Fruit fly (Drosophila melanogaster): ENCODE results near the gene CG12713.

The CG12713 gene

DNA sequence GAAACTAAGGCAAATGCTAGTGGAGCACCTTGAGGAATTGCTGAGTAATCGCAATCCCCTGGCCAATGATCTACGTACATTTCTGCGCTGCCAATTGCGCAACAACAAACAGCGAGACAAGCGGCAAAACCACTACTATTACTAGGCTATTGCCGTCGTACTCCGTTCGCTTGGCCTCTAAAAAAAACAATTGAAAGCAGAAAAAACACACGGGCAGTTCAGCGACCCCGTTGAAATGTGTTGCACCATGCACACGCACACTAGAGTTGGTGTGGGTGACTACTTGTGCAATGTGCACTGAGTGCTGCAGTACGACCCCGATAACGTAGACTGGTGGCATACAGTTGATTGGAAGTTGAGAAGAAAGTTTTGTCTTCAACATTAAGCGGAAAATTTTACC lies 7.7 kb upstream of the CG12713 start (continued):
- TF ChIP-seq Mrtf (GFP tag; IDR thresholded peaks at IDR 0.05) (no peak), Dip2 (GFP tag; IDR thresholded peaks at IDR 0.05) (no peak), chinmo (GFP tag; IDR thresholded peaks at IDR 0.05; ENCODE audit: partially characterized antibody) (0 out of 4 replicates have a peak, but pooled peaks have one; percentile 80), CrebB (tag; optimal IDR thresholded peaks at IDR 0.05) (no peak), wor (GFP tag; IDR thresholded peaks at IDR 0.05) (no peak), sens-2 (GFP tag; IDR thresholded peaks at IDR 0.05) (no peak), Drgx (GFP tag; IDR thresholded peaks at IDR 0.05) (peak; percentile 57), sens (GFP tag) (peak; percentile 24), sc (optimal IDR thresholded peaks at IDR 0.05) (no peak), sc (GFP tag; optimal IDR thresholded peaks at IDR 0.05) (no peak), CG17802 (tag; optimal IDR thresholded peaks at IDR 0.05) (no peak), dmrt99B (tag; optimal IDR thresholded peaks at IDR 0.05) (no peak), gt (GFP tag; IDR thresholded peaks at IDR 0.05) (no peak), CG31388 (GFP tag; optimal IDR thresholded peaks at IDR 0.05) (no peak), CG10274 (GFP tag; optimal IDR thresholded peaks at IDR 0.05) (no peak), nerfin-2 (GFP tag; IDR thresholded peaks at IDR 0.05; ENCODE audit: partially characterized antibody) (no peak), CG14050 (GFP tag; IDR thresholded peaks at IDR 0.05) (no peak), CG15479 (GFP tag; optimal IDR thresholded peaks at IDR 0.05) (peak; percentile 68), CG2199 (GFP tag; IDR thresholded peaks at IDR 0.05) (peak; percentile 89; the same call in 2 of the 3 replicates), D19B (GFP tag; optimal IDR thresholded peaks at IDR 0.05) (no peak), bbx (GFP tag; IDR thresholded peaks at IDR 0.05; ENCODE audit: partially characterized antibody) (no peak), nerfin-1 (tag; optimal IDR thresholded peaks at IDR 0.05) (no peak), CTCF (GFP tag; optimal IDR thresholded peaks at IDR 0.05) (no peak), repo (GFP tag; optimal IDR thresholded peaks at IDR 0.05) (no peak), stc (GFP tag; IDR thresholded peaks at IDR 0.05) (no peak), ci (GFP tag; IDR thresholded peaks at IDR 0.05) (peak; percentile 59), Kr (GFP tag; optimal IDR thresholded peaks at IDR 0.05) (no peak), tna (GFP tag; IDR thresholded peaks at IDR 0.05; ENCODE audit: partially characterized antibody) (no peak), CG3995 (GFP tag; optimal IDR thresholded peaks at IDR 0.05) (no peak), Dfd (GFP tag; optimal IDR thresholded peaks at IDR 0.05) (no peak), CG7271 (tag; optimal IDR thresholded peaks at IDR 0.05) (no peak), cad (GFP tag; optimal IDR thresholded peaks at IDR 0.05) (no peak), CG32767 (GFP tag; IDR thresholded peaks at IDR 0.05) (no peak), CG10979 (tag; optimal IDR thresholded peaks at IDR 0.05) (peak; percentile 2), lab (GFP tag; optimal IDR thresholded peaks at IDR 0.05) (no peak), CG10321 (GFP tag; IDR thresholded peaks at IDR 0.05) (no peak), cg (GFP tag; optimal IDR thresholded peaks at IDR 0.05) (peak; percentile 55), slbo (GFP tag; IDR thresholded peaks at IDR 0.05) (peak; percentile 25; the same call in 1 of the 2 replicates), Atf3 (GFP tag; optimal IDR thresholded peaks at IDR 0.05) (no peak), grau (tag; optimal IDR thresholded peaks at IDR 0.05) (peak; percentile 86), Ets65A (GFP tag) (no peak), sd (tag; optimal IDR thresholded peaks at IDR 0.05) (peak; percentile 46), z (GFP tag; IDR thresholded peaks at IDR 0.05) (no peak), Med (GFP tag) (peak; percentile 15), tap (tag; optimal IDR thresholded peaks at IDR 0.05) (no peak), CG4424 (GFP tag; optimal IDR thresholded peaks at IDR 0.05) (no peak), disco-r (GFP tag; optimal IDR thresholded peaks at IDR 0.05) (no peak), phol (tag; optimal IDR thresholded peaks at IDR 0.05) (no peak), ems (GFP tag; optimal IDR thresholded peaks at IDR 0.05) (no peak), bigmax (GFP tag; optimal IDR thresholded peaks at IDR 0.05) (no peak), Dll (GFP tag; IDR thresholded peaks at IDR 0.05; ENCODE audit: partially characterized antibody) (no peak), sqz (GFP tag; optimal IDR thresholded peaks at IDR 0.05) (peak; percentile 39), h (optimal IDR thresholded peaks at IDR 0.05) (no peak), ara (GFP tag; IDR thresholded peaks at IDR 0.05) (no peak)

Measured in whole organism, embryonic.